Fruit fly (Drosophila melanogaster) S2 (cell line): ENCODE results near the gene CG6153.

ENCODE experiments used
- CG8478 ChIP-seq: fragments of >200 bp; optimal IDR thresholded peaks from 2 replicates; lab custom pipeline; 2018
- CTCF ChIP-seq, 2 experiments: fragments of >200 bp; optimal IDR thresholded peaks; 2 replicates each; lab custom pipeline; 2018

DNA sequence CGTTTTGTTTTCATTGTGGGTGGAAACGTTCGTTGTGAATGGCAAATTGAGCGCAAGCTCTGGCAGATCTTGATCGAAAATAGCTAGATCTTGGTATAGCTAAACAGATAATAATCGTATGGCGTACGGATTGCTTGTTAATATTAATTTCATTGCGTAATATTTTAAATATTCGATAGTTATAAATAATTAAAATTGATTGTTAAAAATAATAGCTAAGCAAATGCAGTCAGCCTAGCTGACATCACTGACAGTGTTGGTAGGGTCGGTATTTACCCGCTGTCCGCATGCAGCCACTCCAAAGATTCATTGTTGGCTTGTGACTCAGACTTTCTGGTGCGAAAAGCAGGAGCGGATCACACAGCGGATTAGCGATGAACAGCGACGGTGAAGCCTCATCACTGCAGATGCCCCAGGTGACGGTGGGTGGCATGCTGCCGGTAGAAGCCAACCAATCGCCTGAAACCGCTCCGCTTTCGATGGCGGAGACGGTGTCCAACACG is 11.7 kb downstream of the CG6153 start, which contains the start of the genes CG5776 and spict:
- TF ChIP-seq CG8478 (lab: Kevin White, UChicago), result no peak
- peak in 1 of 2 experiments; percentile 15 for TF ChIP-seq CTCF (optimal IDR thresholded peaks at IDR 0.05; lab: Kevin White, UChicago)
